Fruit fly (Drosophila melanogaster) whole organism, embryonic: ENCODE results near the gene CG42366.

Source experiments
- Ada2b ChIP-seq: fragments of 200-800 bp; sonication (Bioruptor generic); IDR thresholded peaks from 2 replicates; pipeline ENCODE4 v1.3.6; 2022; ENCODE audit warnings: missing biosample characterization, missing genetic modification characterization
- CG13424 ChIP-seq: fragments of 200-800 bp; sonication (Bioruptor generic); optimal IDR thresholded peaks from 2 replicates; lab custom pipeline; 2019; ENCODE audit warnings: missing biosample characterization, mild to moderate bottlenecking, missing genetic modification characterization, moderate library complexity
- CG14860 ChIP-seq: fragments of 200-800 bp; sonication (Bioruptor generic); IDR thresholded peaks from 3 replicates; pipeline ENCODE4 v1.3.6; 2022; ENCODE audit warnings: missing biosample characterization, missing genetic modification characterization; ENCODE audit not compliant: partially characterized antibody
- CG2712 ChIP-seq: fragments of 200-800 bp; optimal IDR thresholded peaks from 3 replicates; lab custom pipeline; 2019; ENCODE audit warnings: missing biosample characterization, mild to moderate bottlenecking, missing genetic modification characterization, moderate library complexity
- CG5245 ChIP-seq: fragments of 200-800 bp; sonication (Bioruptor generic); optimal IDR thresholded peaks from 3 replicates; lab custom pipeline; 2016; ENCODE audit warnings: missing biosample characterization, missing genetic modification characterization
- CG7963 ChIP-seq: fragments of 200-800 bp; sonication (Bioruptor generic); IDR thresholded peaks from 3 replicates; pipeline ENCODE4 v1.3.6; 2022; ENCODE audit warnings: missing biosample characterization, missing genetic modification characterization; ENCODE audit not compliant: partially characterized antibody
- CG8944 ChIP-seq: fragments of 200-800 bp; sonication (Bioruptor generic); optimal IDR thresholded peaks from 3 replicates; lab custom pipeline; 2016; ENCODE audit warnings: missing biosample characterization, missing genetic modification characterization
- Dref ChIP-seq: fragments of 200-800 bp; sonication (Bioruptor generic); IDR thresholded peaks from 2 replicates; pipeline ENCODE4 v1.3.6; 2022; ENCODE audit warnings: missing biosample characterization, missing genetic modification characterization
- Gsc ChIP-seq: fragments of 200-800 bp; sonication (Bioruptor generic); IDR thresholded peaks from 2 replicates; pipeline ENCODE4 v1.3.6; 2022; ENCODE audit warnings: missing biosample characterization, missing genetic modification characterization
- HLH3B ChIP-seq: fragments of 200-800 bp; sonication (Bioruptor generic); IDR thresholded peaks from 2 replicates; pipeline ENCODE4 v1.3.6; 2022; ENCODE audit warnings: missing biosample characterization, missing genetic modification characterization
- Med ChIP-seq: fragments of 200-800 bp; sonication (Bioruptor generic); peaks from one replicate; lab custom pipeline; 2016; ENCODE audit warnings: missing biosample characterization, missing genetic modification characterization, mild to moderate bottlenecking, inconsistent platforms, moderate library complexity
- Usf ChIP-seq: fragments of 200-800 bp; sonication (Bioruptor generic); optimal IDR thresholded peaks from 2 replicates; lab custom pipeline; 2017; ENCODE audit warnings: missing genotype, missing biosample characterization, missing genetic modification characterization
- fd102C ChIP-seq: fragments of 200-800 bp; sonication (Bioruptor generic); optimal IDR thresholded peaks from 2 replicates; lab custom pipeline; 2018; ENCODE audit warnings: missing biosample characterization, mild to moderate bottlenecking, missing genetic modification characterization, moderate library complexity
- hb ChIP-seq: fragments of 200-800 bp; sonication (Bioruptor generic); IDR thresholded peaks from 3 replicates; pipeline ENCODE4 v1.3.6; 2022; ENCODE audit warnings: missing biosample characterization, missing genetic modification characterization; ENCODE audit not compliant: partially characterized antibody
- jumu ChIP-seq: fragments of 200-800 bp; sonication (Bioruptor generic); optimal IDR thresholded peaks from 3 replicates; lab custom pipeline; 2016; ENCODE audit warnings: missing biosample characterization, missing genetic modification characterization
- lov ChIP-seq, 2 experiments: fragments of 200-800 bp in 1 of 2; fragments of >200 bp in 1 of 2; sonication (Bioruptor generic) in 1 of 2; IDR thresholded peaks in 1 of 2; optimal IDR thresholded peaks in 1 of 2; 2 replicates in 1 of 2; 3 replicates in 1 of 2; pipeline versions ENCODE4 v1.3.6 to Lab custom; 2017 to 2022; ENCODE audit warnings: missing biosample characterization in 1 of 2, missing genetic modification characterization in 1 of 2
- mld ChIP-seq: fragments of 200-800 bp; sonication (Bioruptor generic); IDR thresholded peaks from 3 replicates; pipeline ENCODE4 v1.3.6; 2022; ENCODE audit warnings: missing biosample characterization, missing genetic modification characterization; ENCODE audit not compliant: partially characterized antibody
- pros ChIP-seq: fragments of 200-800 bp; sonication (Bioruptor generic); optimal IDR thresholded peaks from 3 replicates; lab custom pipeline; 2019; ENCODE audit warnings: missing biosample characterization, mild to moderate bottlenecking, missing genetic modification characterization, moderate library complexity
- ranshi ChIP-seq: fragments of 200-800 bp; sonication (Bioruptor generic); IDR thresholded peaks from 2 replicates; pipeline ENCODE4 v1.3.6; 2022; ENCODE audit warnings: missing biosample characterization, missing genetic modification characterization
- sna ChIP-seq: fragments of 200-800 bp; sonication (Bioruptor generic); IDR thresholded peaks from 2 replicates; pipeline ENCODE4 v1.3.6; 2022; ENCODE audit warnings: missing biosample characterization, missing genetic modification characterization; ENCODE audit not compliant: partially characterized antibody
- sqz ChIP-seq: fragments of 200-800 bp; sonication (Bioruptor generic); optimal IDR thresholded peaks from 3 replicates; lab custom pipeline; 2018; ENCODE audit warnings: missing biosample characterization, mild to moderate bottlenecking, missing genetic modification characterization
- stwl ChIP-seq: fragments of 200-800 bp; sonication (Bioruptor generic); optimal IDR thresholded peaks from 3 replicates; lab custom pipeline; 2018; ENCODE audit warnings: missing biosample characterization, mild to moderate bottlenecking, missing genetic modification characterization, moderate library complexity
- tna ChIP-seq: fragments of 200-800 bp; sonication (Bioruptor generic); IDR thresholded peaks from 2 replicates; pipeline ENCODE4 v1.3.6; 2022; ENCODE audit warnings: missing biosample characterization, missing genetic modification characterization; ENCODE audit not compliant: partially characterized antibody
- twi ChIP-seq: fragments of 200-800 bp; optimal IDR thresholded peaks from 2 replicates; lab custom pipeline; 2019; ENCODE audit warnings: missing biosample characterization, mild to moderate bottlenecking, missing genetic modification characterization, moderate library complexity
- wor ChIP-seq: fragments of 200-800 bp; sonication (Bioruptor generic); IDR thresholded peaks from 2 replicates; pipeline ENCODE4 v1.3.6; 2022; ENCODE audit warnings: missing biosample characterization, missing genetic modification characterization
- zen2 ChIP-seq: fragments of 200-800 bp; sonication (Bioruptor generic); IDR thresholded peaks from 3 replicates; pipeline ENCODE4 v1.3.6; 2022; ENCODE audit warnings: missing biosample characterization, missing genetic modification characterization; ENCODE audit not compliant: partially characterized antibody
- zfh1 ChIP-seq: fragments of 200-800 bp; sonication (Bioruptor generic); IDR thresholded peaks from 3 replicates; pipeline ENCODE4 v1.3.6; 2022; ENCODE audit warnings: missing biosample characterization, missing genetic modification characterization

The CG42366 gene

DNA sequence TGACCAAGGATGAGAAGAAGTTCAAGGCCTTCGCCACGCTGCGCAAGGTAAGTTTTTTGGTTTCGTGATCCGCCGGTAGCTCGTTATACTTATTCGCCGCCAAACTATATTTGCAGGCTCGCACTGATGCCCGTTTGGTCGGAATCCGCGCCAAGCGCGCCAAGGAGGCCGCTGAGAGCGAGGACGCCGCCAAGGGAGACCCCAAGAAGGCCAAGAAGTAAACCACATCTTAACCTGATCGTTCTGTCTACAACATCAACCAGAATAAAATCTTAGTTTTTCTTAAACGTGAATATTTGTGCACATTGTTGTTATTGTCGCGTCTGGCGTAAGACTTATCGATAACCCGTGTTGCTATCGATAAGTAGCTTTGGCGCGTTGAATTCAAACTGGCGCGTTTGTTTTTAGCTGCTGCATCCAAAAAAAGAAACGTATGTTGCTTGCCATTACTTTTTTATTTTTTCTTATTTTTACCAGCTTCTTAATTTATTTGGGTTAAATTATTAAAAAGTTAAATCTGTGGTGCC is 43.3 kb downstream of the CG42366 start (continued):
- 0 out of 3 replicates have a peak, but pooled peaks have one; percentile 31 for TF ChIP-seq hb
- TF ChIP-seq twi (tag; lab: Kevin White, UChicago) = no peak
- TF ChIP-seq wor = no peak
- no peak for TF ChIP-seq HLH3B (GFP tag; lab: Robert Waterston, UW)
- peak; percentile 46; the same call in 1 of the 3 replicates for TF ChIP-seq CG7963
- peak; percentile 68; the same call in 2 of the 3 replicates for TF ChIP-seq mld (GFP tag; lab: Robert Waterston, UW)
- TF ChIP-seq CG2712 (tag; lab: Kevin White, UChicago) = peak; percentile 20
- peak; percentile 71 for TF ChIP-seq sna (GFP tag; lab: Robert Waterston, UW)
- no peak for TF ChIP-seq fd102C (GFP tag; lab: Kevin White, UChicago)
- no peak for TF ChIP-seq Usf (GFP tag; lab: Kevin White, UChicago)
- TF ChIP-seq Dref (GFP tag; lab: Robert Waterston, UW) = peak; percentile 83
- TF ChIP-seq Med (GFP tag; lab: Kevin White, UChicago) = peak; percentile 70
- peak; percentile 44; the same call in 2 of the 3 replicates for TF ChIP-seq zen2
- TF ChIP-seq CG14860 (GFP tag; lab: Robert Waterston, UW) = 0 out of 3 replicates have a peak, but pooled peaks have one; percentile 43
- TF ChIP-seq CG5245 = no peak
- TF ChIP-seq stwl = peak; percentile 6
- no peak for TF ChIP-seq jumu (GFP tag; lab: Kevin White, UChicago)
- TF ChIP-seq ranshi = no peak
- TF ChIP-seq CG13424 (tag; lab: Kevin White, UChicago) = no peak
- TF ChIP-seq Ada2b (GFP tag; lab: Robert Waterston, UW) = no peak

DNA sequence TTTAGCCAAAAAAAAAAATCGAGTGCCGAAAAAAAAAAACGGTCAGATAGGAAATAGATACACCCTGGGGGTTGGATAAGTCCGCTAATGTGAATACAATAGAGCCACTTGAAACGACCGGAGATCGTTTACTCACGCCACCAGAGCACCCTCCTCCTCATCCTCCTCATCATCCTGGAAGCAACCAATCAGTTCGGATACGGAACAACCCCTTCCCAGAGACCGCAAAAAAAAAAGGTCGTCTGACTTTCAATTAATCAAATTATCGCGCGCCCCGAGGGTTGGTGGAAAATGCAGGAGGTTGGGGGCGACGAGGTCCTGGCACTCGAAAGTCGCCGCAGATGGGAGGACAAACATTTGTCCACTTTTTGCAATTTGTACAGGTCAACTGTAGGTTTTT is 47.7 kb downstream of the CG42366 start:
- 0 out of 3 replicates have a peak, but pooled peaks have one; percentile 8 for TF ChIP-seq zfh1 (GFP tag; lab: Robert Waterston, UW)
- TF ChIP-seq tna = no peak
- TF ChIP-seq mld (GFP tag; lab: Robert Waterston, UW) = 0 out of 3 replicates have a peak, but pooled peaks have one; percentile 17
- TF ChIP-seq Gsc (GFP tag; lab: Robert Waterston, UW) = no peak
- TF ChIP-seq CG8944 (GFP tag; lab: Kevin White, UChicago) = no peak
- TF ChIP-seq sqz = peak; percentile 81
- TF ChIP-seq lov (optimal IDR thresholded peaks at IDR 0.05; lab: Kevin White, UChicago) = no peak
- TF ChIP-seq lov (GFP tag; IDR thresholded peaks at IDR 0.05; lab: Robert Waterston, UW) = 0 out of 3 replicates have a peak, but pooled peaks have one; percentile 22
- peak; percentile 64 for TF ChIP-seq pros
- TF ChIP-seq, all 482 proteins: peak for 5
